Worm (Caenorhabditis elegans): ENCODE measurements around the gene sre-52.
A peak's percentile ranks its signal among the peaks of the same experiment; 100 is the strongest.

ce11 chrII:12341566-12342223 lies 6.2 kb downstream of the sre-52 start:
- no peak for TF ChIP-seq egl-5 (tag; optimal IDR thresholded peaks at IDR 0.05)
- no peak for TF ChIP-seq nhr-77 (tag; optimal IDR thresholded peaks at IDR 0.05)
- TF ChIP-seq pha-4 (tag; optimal IDR thresholded peaks at IDR 0.05): peak; percentile 83
- TF ChIP-seq ama-1 (optimal IDR thresholded peaks at IDR 0.05): no peak
- no peak for TF ChIP-seq ceh-82 (tag; optimal IDR thresholded peaks at IDR 0.05)
- peak; percentile 8 for TF ChIP-seq nfya-1 (tag; optimal IDR thresholded peaks at IDR 0.05; ENCODE audit: insufficient read depth)
- TF ChIP-seq ZK546.5 (tag; optimal IDR thresholded peaks at IDR 0.05): no peak
- TF ChIP-seq elt-3 (tag; optimal IDR thresholded peaks at IDR 0.05): no peak
- no peak for TF ChIP-seq pqm-1 (tag; optimal IDR thresholded peaks at IDR 0.05)
- TF ChIP-seq ceh-9 (tag; optimal IDR thresholded peaks at IDR 0.05): no peak
- no peak for TF ChIP-seq nhr-28 (tag; optimal IDR thresholded peaks at IDR 0.05)
- no peak for TF ChIP-seq nhr-11 (tag; optimal IDR thresholded peaks at IDR 0.05)
- no peak for TF ChIP-seq lin-15B (tag; optimal IDR thresholded peaks at IDR 0.05)
- no peak for TF ChIP-seq ceh-28 (tag; optimal IDR thresholded peaks at IDR 0.05)
